Worm (Caenorhabditis elegans) whole organism, mixed stage, embryonic: ENCODE results near the gene twk-7.
A peak's percentile ranks its signal among the peaks of the same experiment; 100 is the strongest.

Source experiments
- M03D4.4 ChIP-seq: sonication (generic microtip); optimal IDR thresholded peaks from 2 replicates; lab custom pipeline; 2017; ENCODE audit warnings: mild to moderate bottlenecking, missing genetic modification characterization, missing compliant biosample characterization
- blmp-1 ChIP-seq: fragments of 150-350 bp; optimal IDR thresholded peaks from 2 replicates; lab custom pipeline; 2014; ENCODE audit warnings: missing biosample characterization, missing genetic modification characterization
- drap-1 ChIP-seq: fragments of 200-800 bp; sonication (Bioruptor generic); optimal IDR thresholded peaks from 3 replicates; lab custom pipeline; 2018; ENCODE audit warnings: mild to moderate bottlenecking, missing genetic modification characterization, missing compliant biosample characterization
- elt-3 ChIP-seq: fragments of 150-350 bp; optimal IDR thresholded peaks from 2 replicates; lab custom pipeline; 2014; ENCODE audit warnings: missing biosample characterization, missing genetic modification characterization
- lin-13 ChIP-seq: fragments of 150-350 bp; optimal IDR thresholded peaks from 2 replicates; lab custom pipeline; 2014; ENCODE audit warnings: missing biosample characterization, missing genetic modification characterization
- lsy-2 ChIP-seq: fragments of 150-350 bp; optimal IDR thresholded peaks from 2 replicates; lab custom pipeline; 2014; ENCODE audit warnings: missing biosample characterization, missing genetic modification characterization
- nhr-2 ChIP-seq: fragments of 150-350 bp; optimal IDR thresholded peaks from 2 replicates; lab custom pipeline; 2014; ENCODE audit warnings: missing biosample characterization, missing genetic modification characterization
- nhr-237 ChIP-seq: fragments of 150-350 bp; optimal IDR thresholded peaks from 2 replicates; lab custom pipeline; 2014; ENCODE audit warnings: missing biosample characterization, missing genetic modification characterization
- nhr-28 ChIP-seq: fragments of 150-350 bp; optimal IDR thresholded peaks from 2 replicates; lab custom pipeline; 2014; ENCODE audit warnings: missing biosample characterization, missing genetic modification characterization
- nhr-76 ChIP-seq: sonication (generic microtip); optimal IDR thresholded peaks from 2 replicates; lab custom pipeline; 2017; ENCODE audit warnings: missing biosample characterization, missing genetic modification characterization
- pha-4 ChIP-seq: fragments of 150-350 bp; optimal IDR thresholded peaks from 2 replicates; lab custom pipeline; 2018; ENCODE audit warnings: missing biosample characterization, missing genetic modification reagents, missing genetic modification characterization
- snpc-4 ChIP-seq: fragments of 150-350 bp; optimal IDR thresholded peaks from 2 replicates; lab custom pipeline; 2014; ENCODE audit warnings: missing biosample characterization, missing genetic modification characterization
- sptf-1 ChIP-seq: sonication (generic microtip); optimal IDR thresholded peaks from 2 replicates; lab custom pipeline; 2017; ENCODE audit warnings: mild to moderate bottlenecking, missing genetic modification characterization, moderate library complexity, missing compliant biosample characterization
- unc-62 ChIP-seq: fragments of 150-350 bp; optimal IDR thresholded peaks from 2 replicates; lab custom pipeline; 2014; ENCODE audit warnings: missing biosample characterization, missing genetic modification reagents, missing genetic modification characterization

DNA sequence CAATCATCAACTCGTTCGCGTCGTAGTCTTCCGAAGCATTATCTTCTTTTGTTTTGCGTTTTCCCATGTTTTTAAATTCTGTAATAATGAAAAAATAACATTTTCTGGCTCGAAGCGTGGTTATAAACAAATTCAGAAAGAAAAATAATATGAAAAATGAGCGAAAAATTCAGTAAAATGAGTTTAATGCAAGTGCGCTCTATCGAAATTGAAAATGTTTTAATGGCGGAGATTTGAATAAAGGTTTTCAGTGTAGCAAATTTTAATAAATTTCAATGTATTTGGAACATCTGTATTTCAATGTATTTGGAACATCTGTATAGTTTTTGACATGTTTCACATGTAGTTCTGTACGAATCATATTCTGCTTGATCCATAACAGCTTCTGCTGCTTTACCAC lies 29.0 kb downstream of the twk-7 start, which contains the start of gene rha-2:
- TF ChIP-seq pha-4 (tag; lab: Kevin White, UChicago) (no peak), unc-62 (no peak), snpc-4 (no peak), blmp-1 (tag; lab: Kevin White, UChicago) (no peak), nhr-237 (tag; lab: Kevin White, UChicago) (peak; percentile 23), nhr-76 (tag; lab: Kevin White, UChicago) (no peak), sptf-1 (tag; lab: Kevin White, UChicago) (no peak), lsy-2 (tag; lab: Kevin White, UChicago) (peak; percentile 48), M03D4.4 (tag; lab: Kevin White, UChicago) (no peak), elt-3 (no peak), nhr-2 (no peak), lin-13 (tag; lab: Kevin White, UChicago) (no peak), drap-1 (GFP tag; lab: Kevin White, UChicago) (no peak), nhr-28 (tag; lab: Kevin White, UChicago) (no peak)
